Worm (Caenorhabditis elegans) whole organism, late embryonic: Measurements from ENCODE around the gene F52F10.2.

ENCODE experiments used
- C08G9.2 ChIP-seq: sonication (generic microtip); optimal IDR thresholded peaks from 2 replicates; lab custom pipeline; 2016; ENCODE audit warnings: mild to moderate bottlenecking, missing genetic modification characterization, moderate library complexity, missing compliant biosample characterization
- F13H6.1 ChIP-seq: sonication (generic microtip); optimal IDR thresholded peaks from 2 replicates; lab custom pipeline; 2016; ENCODE audit warnings: missing genetic modification characterization, missing compliant biosample characterization
- K02D7.2 ChIP-seq: sonication (generic microtip); optimal IDR thresholded peaks from 2 replicates; lab custom pipeline; 2017; ENCODE audit warnings: mild to moderate bottlenecking, missing genetic modification characterization, missing compliant biosample characterization
- Y22D7AL.16 ChIP-seq: sonication (generic microtip); optimal IDR thresholded peaks from 2 replicates; lab custom pipeline; 2016; ENCODE audit warnings: missing genetic modification characterization, missing compliant biosample characterization
- ahr-1 ChIP-seq: sonication (generic microtip); optimal IDR thresholded peaks from 2 replicates; lab custom pipeline; 2016; ENCODE audit warnings: missing genetic modification characterization, missing compliant biosample characterization
- ama-1 ChIP-seq: fragments of 150-350 bp; optimal IDR thresholded peaks from 2 replicates; lab custom pipeline; 2014
- ceh-14 ChIP-seq: sonication (generic microtip); optimal IDR thresholded peaks from 2 replicates; lab custom pipeline; 2016; ENCODE audit warnings: missing genotype, missing genetic modification characterization, missing compliant biosample characterization
- ceh-18 ChIP-seq: sonication (generic microtip); optimal IDR thresholded peaks from 2 replicates; lab custom pipeline; 2016; ENCODE audit warnings: missing genetic modification characterization, missing compliant biosample characterization
- ceh-19 ChIP-seq: fragments of 200-800 bp; sonication (Bioruptor generic); optimal IDR thresholded peaks from 2 replicates; lab custom pipeline; 2018; ENCODE audit warnings: mild to moderate bottlenecking, missing genetic modification characterization, missing compliant biosample characterization
- ceh-22 ChIP-seq: sonication (generic microtip); optimal IDR thresholded peaks from 2 replicates; lab custom pipeline; 2017; ENCODE audit warnings: missing biosample characterization, missing genetic modification characterization
- ceh-24 ChIP-seq: sonication (generic microtip); optimal IDR thresholded peaks from 2 replicates; lab custom pipeline; 2016; ENCODE audit warnings: mild to moderate bottlenecking, missing genetic modification characterization, missing compliant biosample characterization
- ceh-30 ChIP-seq: fragments of 150-350 bp; optimal IDR thresholded peaks from 2 replicates; lab custom pipeline; 2014; ENCODE audit warnings: missing biosample characterization, missing genetic modification characterization
- ceh-31 ChIP-seq: sonication (generic microtip); optimal IDR thresholded peaks from 2 replicates; lab custom pipeline; 2016; ENCODE audit warnings: missing genetic modification characterization, missing compliant biosample characterization
- ceh-34 ChIP-seq: sonication (generic microtip); optimal IDR thresholded peaks from 2 replicates; lab custom pipeline; 2016; ENCODE audit warnings: mild to moderate bottlenecking, missing genetic modification characterization, missing compliant biosample characterization
- ceh-45 ChIP-seq: fragments of 200-800 bp; sonication (Bioruptor generic); IDR thresholded peaks from 2 replicates; pipeline ENCODE4 v1.3.6; 2022; ENCODE audit warnings: missing genetic modification reagents, missing genetic modification characterization, missing compliant biosample characterization
- ceh-48 ChIP-seq: sonication (generic microtip); optimal IDR thresholded peaks from 2 replicates; lab custom pipeline; 2016; ENCODE audit warnings: missing genetic modification characterization, inconsistent platforms, missing compliant biosample characterization
- ceh-6 ChIP-seq: fragments of 200-800 bp; sonication (Bioruptor generic); optimal IDR thresholded peaks from 2 replicates; lab custom pipeline; 2018; ENCODE audit warnings: mild to moderate bottlenecking, missing genetic modification characterization, missing compliant biosample characterization
- dve-1 ChIP-seq: sonication (generic microtip); optimal IDR thresholded peaks from 2 replicates; lab custom pipeline; 2017; ENCODE audit warnings: antibody characterized with exemption, mild to moderate bottlenecking, missing genetic modification characterization, missing compliant biosample characterization
- elt-2 ChIP-seq: sonication (generic microtip); optimal IDR thresholded peaks from 2 replicates; lab custom pipeline; 2016; ENCODE audit warnings: missing genetic modification reagents, missing genetic modification characterization, missing compliant biosample characterization
- elt-4 ChIP-seq: sonication (generic microtip); optimal IDR thresholded peaks from 2 replicates; lab custom pipeline; 2016; ENCODE audit warnings: missing genetic modification characterization, missing compliant biosample characterization
- ets-4 ChIP-seq: sonication (generic microtip); optimal IDR thresholded peaks from 2 replicates; lab custom pipeline; 2016; ENCODE audit warnings: missing genetic modification characterization, missing compliant biosample characterization
- eyg-1 ChIP-seq: sonication (generic microtip); optimal IDR thresholded peaks from 2 replicates; lab custom pipeline; 2016; ENCODE audit warnings: missing genotype, missing genetic modification characterization, missing compliant biosample characterization
- fkh-10 ChIP-seq: fragments of 150-350 bp; optimal IDR thresholded peaks from 2 replicates; lab custom pipeline; 2014; ENCODE audit warnings: missing biosample characterization, missing genetic modification reagents, missing genetic modification characterization
- fkh-6 ChIP-seq: sonication (generic microtip); optimal IDR thresholded peaks from 2 replicates; lab custom pipeline; 2016; ENCODE audit warnings: missing genetic modification characterization, missing compliant biosample characterization
- gmeb-2 ChIP-seq: sonication (generic microtip); optimal IDR thresholded peaks from 2 replicates; lab custom pipeline; 2016; ENCODE audit warnings: missing genetic modification characterization, inconsistent platforms, missing compliant biosample characterization
- hlh-13 ChIP-seq: fragments of 200-800 bp; sonication (Bioruptor generic); optimal IDR thresholded peaks from 2 replicates; lab custom pipeline; 2018; ENCODE audit warnings: mild to moderate bottlenecking, missing genetic modification characterization, missing compliant biosample characterization
- hlh-6 ChIP-seq: sonication (generic microtip); optimal IDR thresholded peaks from 2 replicates; lab custom pipeline; 2016; ENCODE audit warnings: missing genotype, missing genetic modification characterization, missing compliant biosample characterization
- hlh-8 ChIP-seq: sonication (generic microtip); optimal IDR thresholded peaks from 2 replicates; lab custom pipeline; 2016; ENCODE audit warnings: missing genotype, missing genetic modification characterization, missing compliant biosample characterization
- lim-6 ChIP-seq: sonication (generic microtip); optimal IDR thresholded peaks from 2 replicates; lab custom pipeline; 2016; ENCODE audit warnings: missing genetic modification characterization, missing compliant biosample characterization
- lin-11 ChIP-seq: fragments of 200-800 bp; sonication (Bioruptor generic); optimal IDR thresholded peaks from 2 replicates; lab custom pipeline; 2018; ENCODE audit warnings: mild to moderate bottlenecking, missing genetic modification characterization, missing compliant biosample characterization
- mec-3 ChIP-seq: sonication (generic microtip); optimal IDR thresholded peaks from 2 replicates; lab custom pipeline; 2016; ENCODE audit warnings: borderline replicate concordance, missing genetic modification characterization, missing compliant biosample characterization
- nhr-11 ChIP-seq: fragments of 150-350 bp; optimal IDR thresholded peaks from 2 replicates; lab custom pipeline; 2014; ENCODE audit warnings: missing biosample characterization, missing genetic modification characterization
- npax-4 ChIP-seq: sonication (generic microtip); optimal IDR thresholded peaks from 2 replicates; lab custom pipeline; 2016; ENCODE audit warnings: missing genetic modification characterization, missing compliant biosample characterization
- odd-2 ChIP-seq: sonication (generic microtip); optimal IDR thresholded peaks from 2 replicates; lab custom pipeline; 2017; ENCODE audit warnings: antibody characterized with exemption, mild to moderate bottlenecking, missing genetic modification characterization, missing compliant biosample characterization
- pat-9 ChIP-seq: fragments of 200-800 bp; sonication (Bioruptor generic); optimal IDR thresholded peaks from 2 replicates; lab custom pipeline; 2018; ENCODE audit warnings: mild to moderate bottlenecking, missing genetic modification characterization, moderate library complexity, missing compliant biosample characterization
- pax-1 ChIP-seq: fragments of 150-350 bp; optimal IDR thresholded peaks from 2 replicates; lab custom pipeline; 2014; ENCODE audit warnings: missing biosample characterization, missing genetic modification characterization
- pqm-1 ChIP-seq: sonication (generic microtip); optimal IDR thresholded peaks from 2 replicates; lab custom pipeline; 2016; ENCODE audit warnings: missing genetic modification characterization, missing compliant biosample characterization
- ref-2 ChIP-seq: sonication (generic microtip); optimal IDR thresholded peaks from 2 replicates; lab custom pipeline; 2016; ENCODE audit warnings: missing genetic modification characterization, missing compliant biosample characterization
- rnt-1 ChIP-seq: sonication (generic microtip); optimal IDR thresholded peaks from 2 replicates; lab custom pipeline; 2016; ENCODE audit warnings: missing genetic modification characterization, missing compliant biosample characterization
- sdc-2 ChIP-seq: sonication (generic microtip); optimal IDR thresholded peaks from 2 replicates; lab custom pipeline; 2016; ENCODE audit warnings: missing genotype, missing genetic modification characterization, missing compliant biosample characterization
- sox-4 ChIP-seq: sonication (generic microtip); optimal IDR thresholded peaks from 2 replicates; lab custom pipeline; 2017; ENCODE audit warnings: mild to moderate bottlenecking, missing genetic modification characterization, inconsistent platforms, missing compliant biosample characterization
- syd-9 ChIP-seq: sonication (generic microtip); optimal IDR thresholded peaks from 2 replicates; lab custom pipeline; 2016; ENCODE audit warnings: mild to moderate bottlenecking, missing genetic modification characterization, moderate library complexity, missing compliant biosample characterization
- tbx-2 ChIP-seq: sonication (generic microtip); optimal IDR thresholded peaks from 2 replicates; lab custom pipeline; 2016; ENCODE audit warnings: missing genetic modification characterization, missing compliant biosample characterization
- tbx-7 ChIP-seq: sonication (generic microtip); optimal IDR thresholded peaks from 2 replicates; lab custom pipeline; 2016; ENCODE audit warnings: missing genotype, missing genetic modification characterization, missing compliant biosample characterization
- unc-42 ChIP-seq: sonication (generic microtip); optimal IDR thresholded peaks from 2 replicates; lab custom pipeline; 2016; ENCODE audit warnings: missing genotype, missing genetic modification characterization, missing compliant biosample characterization
- unc-55 ChIP-seq: sonication (generic microtip); optimal IDR thresholded peaks from 2 replicates; lab custom pipeline; 2017; ENCODE audit warnings: missing biosample characterization, missing genetic modification reagents, missing genetic modification characterization

Gene F52F10.2

ce11 chrV:1522485-1522884 lies 25.5 kb upstream of the F52F10.2 start, which contains the start of gene str-243:
TSS of gene str-243 (plus strand) at chrV:1522785.
- TF ChIP-seq lim-6 (tag; lab: Kevin White, UChicago), result no peak
- no peak for TF ChIP-seq fkh-10 (GFP tag; lab: Kevin White, UChicago)
- TF ChIP-seq pax-1, result no peak
- no peak for TF ChIP-seq ceh-30 (tag; lab: Kevin White, UChicago)
- no peak for TF ChIP-seq npax-4
- no peak for TF ChIP-seq tbx-2 (tag; lab: Kevin White, UChicago)
- no peak for TF ChIP-seq hlh-6 (tag; lab: Kevin White, UChicago)
- TF ChIP-seq sox-4 (tag; lab: Kevin White, UChicago), result no peak
- TF ChIP-seq dve-1 (tag; lab: Kevin White, UChicago), result no peak
- no peak for TF ChIP-seq unc-55 (GFP tag; lab: Kevin White, UChicago)
- no peak for TF ChIP-seq unc-42 (tag; lab: Kevin White, UChicago)
- no peak for TF ChIP-seq odd-2 (tag; lab: Kevin White, UChicago)
- no peak for TF ChIP-seq nhr-11 (tag; lab: Kevin White, UChicago)
- no peak for TF ChIP-seq ceh-22 (tag; lab: Kevin White, UChicago)
- TF ChIP-seq ceh-14 (tag; lab: Kevin White, UChicago), result no peak
- no peak for TF ChIP-seq K02D7.2
- TF ChIP-seq ceh-48, result no peak
- TF ChIP-seq ceh-34, result no peak

- TF ChIP-seq ceh-22 (tag; lab: Kevin White, UChicago), result no peak
Measured at ce11 chrV:1527985-1528384, 20.0 kb upstream of the F52F10.2 start, which contains the start of gene str-236. TSS of gene str-236 (minus strand) at chrV:1528085.

- TF ChIP-seq ceh-45 (GFP tag; lab: Robert Waterston, UW) (no peak), syd-9 (tag; lab: Kevin White, UChicago) (no peak), unc-55 (GFP tag; lab: Kevin White, UChicago) (no peak), Y22D7AL.16 (tag; lab: Kevin White, UChicago) (no peak), ceh-6 (GFP tag; lab: Kevin White, UChicago) (no peak), lin-11 (tag; lab: Kevin White, UChicago) (no peak), ets-4 (tag; lab: Kevin White, UChicago) (no peak), fkh-6 (tag; lab: Kevin White, UChicago) (no peak), ceh-24 (tag; lab: Kevin White, UChicago) (no peak), ama-1 (lab: Kevin White, UChicago) (no peak), hlh-6 (tag; lab: Kevin White, UChicago) (no peak), ref-2 (no peak), lim-6 (tag; lab: Kevin White, UChicago) (no peak), ceh-31 (tag; lab: Kevin White, UChicago) (no peak), ceh-18 (tag; lab: Kevin White, UChicago) (no peak), K02D7.2 (no peak), elt-4 (tag; lab: Kevin White, UChicago) (no peak), pqm-1 (tag; lab: Kevin White, UChicago) (no peak)
Measured at ce11 chrV:1531159-1531558, 16.8 kb upstream of the F52F10.2 start, which contains the start of gene K02H11.4. TSS of gene K02H11.4 (minus strand) at chrV:1531259.

ce11 chrV:1532455-1532854 lies 15.5 kb upstream of the F52F10.2 start:
- TF ChIP-seq tbx-7, result no peak
- no peak for TF ChIP-seq hlh-8 (tag; lab: Kevin White, UChicago)
- no peak for TF ChIP-seq ceh-18 (tag; lab: Kevin White, UChicago)
- TF ChIP-seq hlh-13 (GFP tag; lab: Kevin White, UChicago), result no peak
- TF ChIP-seq sdc-2 (tag; lab: Kevin White, UChicago), result no peak
- no peak for TF ChIP-seq ref-2
- no peak for TF ChIP-seq lin-11 (tag; lab: Kevin White, UChicago)
- no peak for TF ChIP-seq rnt-1 (tag; lab: Kevin White, UChicago)
- TF ChIP-seq eyg-1 (tag; lab: Kevin White, UChicago), result no peak
- no peak for TF ChIP-seq elt-2
- TF ChIP-seq ceh-19, result no peak
- no peak for TF ChIP-seq mec-3 (tag; lab: Kevin White, UChicago)
- no peak for TF ChIP-seq ahr-1 (tag; lab: Kevin White, UChicago)
- no peak for TF ChIP-seq gmeb-2 (tag; lab: Kevin White, UChicago)
- no peak for TF ChIP-seq C08G9.2 (tag; lab: Kevin White, UChicago)
- TF ChIP-seq ceh-6 (GFP tag; lab: Kevin White, UChicago), result no peak
- TF ChIP-seq pat-9 (tag; lab: Kevin White, UChicago), result no peak
- no peak for TF ChIP-seq F13H6.1 (tag; lab: Kevin White, UChicago)
- TF ChIP-seq dve-1 (tag; lab: Kevin White, UChicago), result no peak
